Worm (Caenorhabditis elegans) whole organism, L1 larva: ENCODE data around the gene CD4.1.

Source experiments
- C16A3.4 ChIP-seq: fragments of 150-350 bp; optimal IDR thresholded peaks from 2 replicates; lab custom pipeline; 2014; ENCODE audit warnings: missing biosample characterization, missing genetic modification characterization
- F16B12.6 ChIP-seq: fragments of 150-350 bp; optimal IDR thresholded peaks from 2 replicates; lab custom pipeline; 2014; ENCODE audit warnings: missing biosample characterization, missing genetic modification characterization
- Y116A8C.19 ChIP-seq: sonication (generic microtip); optimal IDR thresholded peaks from 2 replicates; lab custom pipeline; 2016; ENCODE audit warnings: missing compliant biosample characterization, missing genetic modification characterization, borderline replicate concordance
- alr-1 ChIP-seq: fragments of 200-800 bp; sonication (Bioruptor generic); optimal IDR thresholded peaks from 2 replicates; lab custom pipeline; 2018; ENCODE audit warnings: borderline replicate concordance, mild to moderate bottlenecking, missing genetic modification characterization, missing compliant biosample characterization
- aly-2 ChIP-seq: fragments of 150-350 bp; optimal IDR thresholded peaks from 2 replicates; lab custom pipeline; 2014; ENCODE audit warnings: missing biosample characterization, missing genetic modification characterization
- ama-1 ChIP-seq: fragments of 150-350 bp; optimal IDR thresholded peaks from 2 replicates; lab custom pipeline; 2014
- blmp-1 ChIP-seq: fragments of 150-350 bp; optimal IDR thresholded peaks from 2 replicates; lab custom pipeline; 2014; ENCODE audit warnings: missing biosample characterization, missing genetic modification characterization
- ceh-8 ChIP-seq: fragments of 200-800 bp; sonication (Bioruptor generic); optimal IDR thresholded peaks from 2 replicates; lab custom pipeline; 2018; ENCODE audit warnings: mild to moderate bottlenecking, missing genetic modification characterization, moderate library complexity, missing compliant biosample characterization
- ceh-82 ChIP-seq, 3 experiments: fragments of 150-350 bp in 1 of 3; sonication (generic microtip) in 2 of 3; optimal IDR thresholded peaks; 2 replicates each; lab custom pipeline; 2014 to 2017; ENCODE audit warnings: missing biosample characterization in 3 of 3, missing genetic modification characterization in 3 of 3
- ceh-88 ChIP-seq: fragments of 200-800 bp; sonication (Bioruptor generic); IDR thresholded peaks from 2 replicates; pipeline ENCODE4 v1.3.6; 2022; ENCODE audit warnings: missing genetic modification characterization, missing compliant biosample characterization
- ces-1 ChIP-seq: fragments of 150-350 bp; optimal IDR thresholded peaks from 2 replicates; lab custom pipeline; 2014; ENCODE audit warnings: missing biosample characterization, missing genetic modification reagents, missing genetic modification characterization
- dpl-1 ChIP-seq, 3 experiments: fragments of 150-350 bp in 2 of 3; sonication (generic microtip) in 1 of 3; optimal IDR thresholded peaks; 2 replicates each; lab custom pipeline; 2014 to 2017; ENCODE audit warnings: missing biosample characterization in 3 of 3, missing genetic modification characterization in 3 of 3, missing genetic modification reagents in 3 of 3
- elt-3 ChIP-seq, 6 experiments: fragments of 150-350 bp in 1 of 6; sonication (generic microtip); optimal IDR thresholded peaks; 2 replicates each; lab custom pipeline; 2017 to 2018; ENCODE audit warnings: missing biosample characterization in 6 of 6, missing genetic modification characterization in 6 of 6, inconsistent platforms in 1 of 6
- fkh-4 ChIP-seq: sonication (generic microtip); optimal IDR thresholded peaks from 2 replicates; lab custom pipeline; 2016; ENCODE audit warnings: missing compliant biosample characterization, missing genetic modification characterization, borderline replicate concordance
- fos-1 ChIP-seq: fragments of 150-350 bp; optimal IDR thresholded peaks from 2 replicates; lab custom pipeline; 2014; ENCODE audit warnings: missing biosample characterization, missing genetic modification characterization
- hlh-4 ChIP-seq: sonication (generic microtip); optimal IDR thresholded peaks from 2 replicates; lab custom pipeline; 2016; ENCODE audit warnings: mild to moderate bottlenecking, missing genetic modification characterization, missing compliant biosample characterization
- hpl-2 ChIP-seq: fragments of 150-350 bp; optimal IDR thresholded peaks from 2 replicates; lab custom pipeline; 2014; ENCODE audit warnings: missing biosample characterization, missing genetic modification reagents, missing genetic modification characterization
- jun-1 ChIP-seq: fragments of 150-350 bp; optimal IDR thresholded peaks from 2 replicates; lab custom pipeline; 2014; ENCODE audit warnings: missing biosample characterization, missing genetic modification reagents, missing genetic modification characterization
- lin-13 ChIP-seq: fragments of 150-350 bp; optimal IDR thresholded peaks from 2 replicates; lab custom pipeline; 2014; ENCODE audit warnings: missing biosample characterization, missing genetic modification reagents, missing genetic modification characterization
- lin-14 ChIP-seq: fragments of 200-800 bp; sonication (Bioruptor generic); optimal IDR thresholded peaks from 2 replicates; lab custom pipeline; 2018; ENCODE audit warnings: mild to moderate bottlenecking, missing genetic modification characterization, moderate library complexity, missing compliant biosample characterization
- lir-3 ChIP-seq: sonication (generic microtip); optimal IDR thresholded peaks from 2 replicates; lab custom pipeline; 2016; ENCODE audit warnings: mild to moderate bottlenecking, missing genetic modification characterization, moderate library complexity, missing compliant biosample characterization; ENCODE audit not compliant: poor library complexity
- mef-2 ChIP-seq: fragments of 150-350 bp; optimal IDR thresholded peaks from 2 replicates; lab custom pipeline; 2014; ENCODE audit warnings: missing biosample characterization, missing genetic modification characterization
- mep-1 ChIP-seq: fragments of 150-350 bp; optimal IDR thresholded peaks from 2 replicates; lab custom pipeline; 2014; ENCODE audit warnings: missing biosample characterization, missing genetic modification characterization
- nhr-12 ChIP-seq: sonication (generic microtip); optimal IDR thresholded peaks from 2 replicates; lab custom pipeline; 2017; ENCODE audit warnings: missing biosample characterization, missing genetic modification characterization
- nhr-20 ChIP-seq: sonication (generic microtip); optimal IDR thresholded peaks from 2 replicates; lab custom pipeline; 2016; ENCODE audit warnings: mild to moderate bottlenecking, missing genetic modification characterization, missing compliant biosample characterization
- nhr-237 ChIP-seq: fragments of 150-350 bp; optimal IDR thresholded peaks from 2 replicates; lab custom pipeline; 2014; ENCODE audit warnings: missing biosample characterization, missing genetic modification characterization
- nhr-28 ChIP-seq: fragments of 150-350 bp; optimal IDR thresholded peaks from 2 replicates; lab custom pipeline; 2014; ENCODE audit warnings: missing biosample characterization, missing genetic modification characterization
- nhr-47 ChIP-seq: sonication (generic microtip); optimal IDR thresholded peaks from 2 replicates; lab custom pipeline; 2016; ENCODE audit warnings: mild to moderate bottlenecking, missing genetic modification characterization, moderate library complexity, missing compliant biosample characterization
- nhr-76 ChIP-seq: sonication (generic microtip); optimal IDR thresholded peaks from 2 replicates; lab custom pipeline; 2017; ENCODE audit warnings: missing biosample characterization, missing genetic modification characterization
- nhr-84 ChIP-seq: sonication (generic microtip); optimal IDR thresholded peaks from 2 replicates; lab custom pipeline; 2017; ENCODE audit warnings: missing biosample characterization, missing genetic modification characterization
- nhr-85 ChIP-seq: sonication (generic microtip); peaks from one replicate; lab custom pipeline; 2016; ENCODE audit warnings: missing genetic modification characterization, inconsistent platforms, missing compliant biosample characterization
- pag-3 ChIP-seq: sonication (generic microtip); optimal IDR thresholded peaks from 2 replicates; lab custom pipeline; 2017; ENCODE audit warnings: missing genetic modification characterization, mild to moderate bottlenecking, missing compliant biosample characterization, antibody characterized with exemption, borderline replicate concordance; ENCODE audit not compliant: insufficient read depth
- pax-3 ChIP-seq: fragments of 200-800 bp; sonication (Bioruptor generic); optimal IDR thresholded peaks from 2 replicates; lab custom pipeline; 2018; ENCODE audit warnings: mild to moderate bottlenecking, missing genetic modification characterization, moderate library complexity, missing compliant biosample characterization
- rnt-1 ChIP-seq: sonication (generic microtip); optimal IDR thresholded peaks from 2 replicates; lab custom pipeline; 2016; ENCODE audit warnings: mild to moderate bottlenecking, missing genetic modification characterization, moderate library complexity, missing compliant biosample characterization
- skn-1 ChIP-seq: fragments of 150-350 bp; optimal IDR thresholded peaks from 2 replicates; lab custom pipeline; 2014; ENCODE audit warnings: missing biosample characterization, missing genetic modification characterization
- snpc-4 ChIP-seq: fragments of 150-350 bp; optimal IDR thresholded peaks from 2 replicates; lab custom pipeline; 2014; ENCODE audit warnings: missing biosample characterization, missing genetic modification characterization
- snu-23 ChIP-seq: sonication (generic microtip); optimal IDR thresholded peaks from 2 replicates; lab custom pipeline; 2016; ENCODE audit warnings: missing genetic modification characterization, missing compliant biosample characterization
- sox-4 ChIP-seq: sonication (generic microtip); optimal IDR thresholded peaks from 2 replicates; lab custom pipeline; 2016; ENCODE audit warnings: missing genetic modification characterization, missing compliant biosample characterization
- sptf-1 ChIP-seq: fragments of 150-350 bp; optimal IDR thresholded peaks from 2 replicates; lab custom pipeline; 2014; ENCODE audit warnings: missing biosample characterization, missing genetic modification characterization
- sup-37 ChIP-seq: fragments of 200-800 bp; sonication (Bioruptor generic); optimal IDR thresholded peaks from 2 replicates; lab custom pipeline; 2018; ENCODE audit warnings: mild to moderate bottlenecking, missing genetic modification characterization, missing compliant biosample characterization
- swsn-7 ChIP-seq: sonication (generic microtip); optimal IDR thresholded peaks from 2 replicates; lab custom pipeline; 2016; ENCODE audit warnings: missing genetic modification characterization, missing compliant biosample characterization
- unc-86 ChIP-seq: sonication (generic microtip); optimal IDR thresholded peaks from 2 replicates; lab custom pipeline; 2016; ENCODE audit warnings: missing genetic modification characterization, missing compliant biosample characterization
- vab-15 ChIP-seq: sonication (generic microtip); optimal IDR thresholded peaks from 2 replicates; lab custom pipeline; 2017; ENCODE audit warnings: missing genotype, mild to moderate bottlenecking, missing genetic modification characterization, missing compliant biosample characterization
- zag-1 ChIP-seq: fragments of 150-350 bp; optimal IDR thresholded peaks from 2 replicates; lab custom pipeline; 2014; ENCODE audit warnings: missing biosample characterization, missing genetic modification characterization
- zip-4 ChIP-seq: fragments of 200-800 bp; sonication (Bioruptor generic); optimal IDR thresholded peaks from 2 replicates; lab custom pipeline; 2018; ENCODE audit warnings: mild to moderate bottlenecking, missing genetic modification characterization, moderate library complexity, missing compliant biosample characterization
- ztf-11 ChIP-seq, 2 experiments: sonication (generic microtip); optimal IDR thresholded peaks; 2 replicates each; lab custom pipeline; 2016 to 2017; ENCODE audit warnings: missing genetic modification characterization in 2 of 2, missing biosample characterization in 1 of 2, missing compliant biosample characterization in 1 of 2
- ztf-4 ChIP-seq: fragments of 150-350 bp; optimal IDR thresholded peaks from 2 replicates; lab custom pipeline; 2014; ENCODE audit warnings: missing biosample characterization, missing genetic modification characterization

Gene CD4.1

ce11 chrV:5592323-5592722 lies 14.0 kb upstream of the CD4.1 start, which contains the start of gene vps-37 (continued):
- peak; percentile 27 for TF ChIP-seq nhr-237
- TF ChIP-seq nhr-20: peak; percentile 79
- TF ChIP-seq ceh-8 (GFP tag; lab: Kevin White, UChicago): peak; percentile 20
- TF ChIP-seq snpc-4: peak; percentile 85
- no peak for TF ChIP-seq nhr-12 (tag; lab: Kevin White, UChicago)
- TF ChIP-seq ceh-88 (GFP tag; lab: Robert Waterston, UW): no peak
- peak; percentile 81 to 92 (median 86) for TF ChIP-seq ceh-82 (tag; optimal IDR thresholded peaks at IDR 0.05; lab: Kevin White, UChicago)
- peak in 2 of 6 experiments; percentile 9 to 52 for TF ChIP-seq elt-3 (tag; optimal IDR thresholded peaks at IDR 0.05; lab: Kevin White, UChicago)
- TF ChIP-seq hpl-2 (GFP tag; lab: Kevin White, UChicago): no peak
- peak; percentile 94 for TF ChIP-seq mep-1
- TF ChIP-seq C16A3.4: peak; percentile 87
- TF ChIP-seq F16B12.6 (tag; lab: Kevin White, UChicago): peak; percentile 99
- TF ChIP-seq nhr-85 (tag; lab: Kevin White, UChicago): peak; percentile 81
- TF ChIP-seq Y116A8C.19: no peak
- peak; percentile 86 for TF ChIP-seq rnt-1 (tag; lab: Kevin White, UChicago)
- TF ChIP-seq zag-1: peak; percentile 53
- TF ChIP-seq hlh-4 (tag; lab: Kevin White, UChicago): no peak
- peak; percentile 47 for TF ChIP-seq mef-2 (tag; lab: Kevin White, UChicago)
- peak; percentile 74 to 85 (median 84) for TF ChIP-seq dpl-1 (GFP tag; optimal IDR thresholded peaks at IDR 0.05; lab: Kevin White, UChicago)
- peak; percentile 73 for TF ChIP-seq fos-1
- TF ChIP-seq blmp-1 (tag; lab: Kevin White, UChicago): peak; percentile 62
- peak; percentile 88 for TF ChIP-seq snu-23 (GFP tag; lab: Kevin White, UChicago)
- peak; percentile 43 for TF ChIP-seq nhr-84
- peak; percentile 82 for TF ChIP-seq nhr-47 (tag; lab: Kevin White, UChicago)
- TF ChIP-seq alr-1 (tag; lab: Kevin White, UChicago): no peak
- peak in 1 of 2 experiments; percentile 34 for TF ChIP-seq ztf-11 (tag; optimal IDR thresholded peaks at IDR 0.05; lab: Kevin White, UChicago)
- TF ChIP-seq fkh-4 (tag; lab: Kevin White, UChicago): no peak
- TF ChIP-seq aly-2 (tag; lab: Kevin White, UChicago): peak; percentile 79
- peak; percentile 54 for TF ChIP-seq lir-3 (tag; lab: Kevin White, UChicago)
- TF ChIP-seq swsn-7 (tag; lab: Kevin White, UChicago): peak; percentile 82
- TF ChIP-seq lin-13 (GFP tag; lab: Kevin White, UChicago): peak; percentile 77
- peak; percentile 50 for TF ChIP-seq ces-1
- TF ChIP-seq jun-1 (tag; lab: Kevin White, UChicago): no peak

ce11 chrV:5593406-5593805 lies 12.9 kb upstream of the CD4.1 start, which contains the start of gene mrpl-48:
mrpl-48 (plus strand) TSS chrV:5593706.
- TF ChIP-seq ama-1 (no peak), ztf-4 (tag; lab: Kevin White, UChicago) (no peak), nhr-237 (no peak), sptf-1 (no peak), snu-23 (GFP tag; lab: Kevin White, UChicago) (no peak), lin-14 (no peak), unc-86 (no peak), mep-1 (no peak)

ce11 chrV:5594315-5594714 lies 12.0 kb upstream of the CD4.1 start, which contains the start of gene crn-2:
crn-2 (plus strand) TSS chrV:5594615.
- TF ChIP-seq sup-37 (GFP tag; lab: Kevin White, UChicago) (no peak), Y116A8C.19 (no peak), pax-3 (tag; lab: Kevin White, UChicago) (no peak), ztf-11 (tag; optimal IDR thresholded peaks at IDR 0.05; lab: Kevin White, UChicago) (no peak), fkh-4 (tag; lab: Kevin White, UChicago) (no peak), ceh-82 (tag; optimal IDR thresholded peaks at IDR 0.05; lab: Kevin White, UChicago) (no peak), snu-23 (GFP tag; lab: Kevin White, UChicago) (no peak), nhr-28 (no peak), sox-4 (tag; lab: Kevin White, UChicago) (no peak), nhr-237 (no peak), vab-15 (tag; lab: Kevin White, UChicago) (no peak), elt-3 (tag; optimal IDR thresholded peaks at IDR 0.05; lab: Kevin White, UChicago) (no peak), zip-4 (GFP tag; lab: Kevin White, UChicago) (no peak), ceh-8 (GFP tag; lab: Kevin White, UChicago) (no peak), pag-3 (tag; lab: Kevin White, UChicago) (no peak), swsn-7 (tag; lab: Kevin White, UChicago) (no peak), nhr-76 (tag; lab: Kevin White, UChicago) (no peak), skn-1 (tag; lab: Kevin White, UChicago) (no peak)
